Worm (Caenorhabditis elegans) whole organism, L2 larva: ENCODE data around the gene C35B1.8.
A peak's percentile ranks its signal among the peaks of the same experiment; 100 is the strongest.
"Not testable (repeated sequence)": the region's sequence is repeated elsewhere in the genome, so short reads cannot be mapped to it uniquely, and the experiment has no call there.

Source experiments
- F13H6.1 ChIP-seq: sonication (generic microtip); optimal IDR thresholded peaks from 2 replicates; lab custom pipeline; 2016; ENCODE audit warnings: missing genetic modification characterization, missing compliant biosample characterization
- Y55F3AM.14 ChIP-seq: fragments of 200-800 bp; sonication (Bioruptor generic); optimal IDR thresholded peaks from 2 replicates; lab custom pipeline; 2018; ENCODE audit warnings: mild to moderate bottlenecking, missing genetic modification characterization, missing compliant biosample characterization
- alr-1 ChIP-seq: fragments of 150-350 bp; optimal IDR thresholded peaks from 2 replicates; lab custom pipeline; 2014; ENCODE audit warnings: missing biosample characterization, missing genetic modification characterization
- blmp-1 ChIP-seq: sonication (generic microtip); optimal IDR thresholded peaks from 2 replicates; lab custom pipeline; 2017; ENCODE audit warnings: missing genetic modification characterization, mild to moderate bottlenecking, missing compliant biosample characterization, antibody characterized with exemption, moderate library complexity; ENCODE audit not compliant: insufficient read depth
- ceh-16 ChIP-seq: fragments of 150-350 bp; optimal IDR thresholded peaks from 2 replicates; lab custom pipeline; 2014; ENCODE audit warnings: missing biosample characterization, missing genetic modification characterization
- ceh-82 ChIP-seq: fragments of 150-350 bp; optimal IDR thresholded peaks from 2 replicates; lab custom pipeline; 2014; ENCODE audit warnings: missing biosample characterization, missing genetic modification characterization
- crh-2 ChIP-seq: sonication (generic microtip); optimal IDR thresholded peaks from 2 replicates; lab custom pipeline; 2017; ENCODE audit warnings: missing biosample characterization, missing genetic modification characterization
- dmd-4 ChIP-seq: sonication (generic microtip); optimal IDR thresholded peaks from 2 replicates; lab custom pipeline; 2017; ENCODE audit warnings: missing biosample characterization, missing genetic modification characterization
- egl-27 ChIP-seq: sonication (generic microtip); optimal IDR thresholded peaks from 3 replicates; lab custom pipeline; 2017; ENCODE audit warnings: missing biosample characterization, missing genetic modification reagents, missing genetic modification characterization
- elt-1 ChIP-seq: fragments of 150-350 bp; optimal IDR thresholded peaks from 2 replicates; lab custom pipeline; 2014; ENCODE audit warnings: missing biosample characterization, missing genetic modification characterization
- fos-1 ChIP-seq: fragments of 150-350 bp; optimal IDR thresholded peaks from 2 replicates; lab custom pipeline; 2014; ENCODE audit warnings: missing biosample characterization, missing genetic modification characterization
- lin-13 ChIP-seq: fragments of 150-350 bp; optimal IDR thresholded peaks from 2 replicates; lab custom pipeline; 2014; ENCODE audit warnings: missing biosample characterization, missing genetic modification reagents, missing genetic modification characterization
- lin-39 ChIP-seq: fragments of 150-350 bp; optimal IDR thresholded peaks from 2 replicates; lab custom pipeline; 2014; ENCODE audit warnings: missing biosample characterization, missing genetic modification reagents, missing genetic modification characterization
- lsy-2 ChIP-seq, 2 experiments: fragments of 150-350 bp in 1 of 2; sonication (generic microtip) in 1 of 2; optimal IDR thresholded peaks; 2 replicates each; lab custom pipeline; 2014 to 2017; ENCODE audit warnings: missing biosample characterization in 2 of 2, missing genetic modification characterization in 2 of 2
- mab-5 ChIP-seq: fragments of 150-350 bp; optimal IDR thresholded peaks from 2 replicates; lab custom pipeline; 2014; ENCODE audit warnings: missing biosample characterization, missing genetic modification characterization
- nhr-11 ChIP-seq: fragments of 150-350 bp; optimal IDR thresholded peaks from 2 replicates; lab custom pipeline; 2014; ENCODE audit warnings: missing biosample characterization, missing genetic modification characterization
- nhr-12 ChIP-seq: fragments of 150-350 bp; optimal IDR thresholded peaks from 2 replicates; lab custom pipeline; 2014; ENCODE audit warnings: missing biosample characterization, missing genetic modification characterization
- nhr-237 ChIP-seq: fragments of 150-350 bp; optimal IDR thresholded peaks from 2 replicates; lab custom pipeline; 2014; ENCODE audit warnings: missing biosample characterization, missing genetic modification characterization
- nhr-6 ChIP-seq: fragments of 150-350 bp; optimal IDR thresholded peaks from 2 replicates; lab custom pipeline; 2014; ENCODE audit warnings: missing biosample characterization, missing genetic modification characterization
- peb-1 ChIP-seq: fragments of 150-350 bp; optimal IDR thresholded peaks from 2 replicates; lab custom pipeline; 2014; ENCODE audit warnings: missing biosample characterization, missing genetic modification characterization
- sem-4 ChIP-seq: fragments of 150-350 bp; optimal IDR thresholded peaks from 2 replicates; lab custom pipeline; 2014; ENCODE audit warnings: missing biosample characterization, missing genetic modification reagents, missing genetic modification characterization
- skn-1 ChIP-seq: sonication (generic microtip); optimal IDR thresholded peaks from 2 replicates; lab custom pipeline; 2017; ENCODE audit warnings: missing biosample characterization, missing genetic modification characterization
- sma-3 ChIP-seq: sonication (generic microtip); optimal IDR thresholded peaks from 2 replicates; lab custom pipeline; 2016; ENCODE audit warnings: missing genetic modification reagents, missing genetic modification characterization, missing compliant biosample characterization
- sma-9 ChIP-seq, 2 experiments: fragments of 150-350 bp in 1 of 2; sonication (generic microtip) in 1 of 2; optimal IDR thresholded peaks; 2 replicates each; lab custom pipeline; 2014 to 2016; ENCODE audit warnings: missing genetic modification characterization in 2 of 2, mild to moderate bottlenecking in 1 of 2, missing biosample characterization in 1 of 2, missing compliant biosample characterization in 1 of 2, missing genetic modification reagents in 1 of 2, moderate library complexity in 1 of 2
- unc-39 ChIP-seq: fragments of 150-350 bp; optimal IDR thresholded peaks from 2 replicates; lab custom pipeline; 2014; ENCODE audit warnings: missing biosample characterization, missing genetic modification characterization
- unc-62 ChIP-seq: fragments of 150-350 bp; optimal IDR thresholded peaks from 2 replicates; lab custom pipeline; 2014; ENCODE audit warnings: missing biosample characterization, missing genetic modification reagents, missing genetic modification characterization
- zag-1 ChIP-seq: fragments of 150-350 bp; optimal IDR thresholded peaks from 2 replicates; lab custom pipeline; 2014; ENCODE audit warnings: missing biosample characterization, missing genetic modification characterization
- ztf-1 ChIP-seq: fragments of 200-800 bp; sonication (Bioruptor generic); conservative IDR thresholded peaks from 2 replicates; pipeline ENCODE4 v1.3.6; 2022; ENCODE audit warnings: missing genetic modification characterization, missing compliant biosample characterization
- ztf-11 ChIP-seq: sonication (generic microtip); optimal IDR thresholded peaks from 2 replicates; lab custom pipeline; 2017; ENCODE audit warnings: missing biosample characterization, missing genetic modification characterization

Gene C35B1.8

DNA sequence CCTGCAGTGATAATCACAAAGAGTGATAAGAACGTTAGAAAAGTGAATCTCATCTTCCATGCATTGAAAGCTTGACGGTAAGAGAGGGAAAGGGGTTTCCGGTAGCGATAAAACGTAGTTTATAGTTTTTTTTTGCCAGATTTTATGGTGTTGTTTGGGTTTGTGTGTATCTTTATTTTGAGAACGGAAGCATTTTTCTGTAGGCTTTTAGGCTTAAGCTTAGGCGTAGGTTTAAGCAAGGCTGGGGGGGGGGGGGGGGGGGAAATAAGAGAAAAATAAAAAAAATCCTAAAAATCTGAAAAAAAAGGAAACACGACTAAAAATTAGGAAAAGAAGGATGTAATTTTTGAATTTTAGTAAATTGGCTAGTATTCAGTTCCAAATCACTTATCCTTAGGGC is at the start of gene C35B1.8:
Gene C35B1.8 (minus strand): TSS at position 101 of the 400 bp plus-strand sequence.
- TF ChIP-seq mab-5 (tag; lab: Kevin White, UChicago), result no peak
- no peak for TF ChIP-seq dmd-4
- no peak for TF ChIP-seq crh-2 (tag; lab: Kevin White, UChicago)
- TF ChIP-seq alr-1 (tag; lab: Kevin White, UChicago), result no peak
- no peak for TF ChIP-seq elt-1 (tag; lab: Kevin White, UChicago)
- no peak for TF ChIP-seq skn-1 (tag; lab: Kevin White, UChicago)
- TF ChIP-seq nhr-237 (tag; lab: Kevin White, UChicago), result no peak
- no peak for TF ChIP-seq fos-1 (tag; lab: Kevin White, UChicago)
- no peak for TF ChIP-seq zag-1 (tag; lab: Kevin White, UChicago)

DNA sequence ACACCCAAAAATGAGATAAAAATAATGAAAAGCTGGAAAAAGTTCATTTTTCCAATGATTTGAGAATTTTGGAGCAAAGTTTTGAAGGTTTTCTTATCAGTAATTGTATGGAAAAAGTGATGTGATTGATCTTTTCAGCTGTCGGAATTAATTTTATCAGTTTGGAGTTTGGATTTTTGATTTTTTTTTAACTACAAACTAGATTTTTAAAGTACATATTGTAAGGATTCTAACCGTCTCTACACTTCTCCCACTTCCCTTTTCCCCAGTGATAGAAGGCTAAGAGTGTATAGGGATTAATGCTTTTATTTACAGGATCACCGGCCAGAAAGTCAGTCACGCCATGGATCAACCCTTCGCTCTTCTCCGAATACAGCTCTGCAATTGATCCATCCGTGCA is 46.9 kb upstream of the C35B1.8 start, which contains the start of gene F49F1.7:
Gene F49F1.7 (minus strand): TSS at position 101 of the 400 bp plus-strand sequence.
- not testable (repeated sequence) for TF ChIP-seq zag-1 (tag; lab: Kevin White, UChicago); ztf-1; ztf-11 (tag; lab: Kevin White, UChicago)

DNA sequence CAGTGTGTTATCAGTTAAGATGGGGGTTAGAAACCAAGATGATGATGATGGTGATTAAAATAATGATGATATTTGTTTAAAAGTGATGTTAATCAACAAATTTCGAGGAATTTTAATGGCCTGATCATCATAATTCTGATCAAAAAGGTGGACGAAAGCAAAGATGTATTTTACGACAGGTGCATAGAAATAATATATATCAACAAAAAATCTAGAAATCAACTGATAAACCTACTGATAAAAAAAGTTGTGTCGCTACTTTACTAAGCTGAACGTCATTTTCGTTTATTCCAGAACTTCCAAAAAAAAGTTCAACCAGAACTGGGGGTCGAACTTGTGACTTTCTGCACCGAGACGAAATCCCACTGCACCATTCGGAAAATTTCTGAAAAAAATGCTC is 44.3 kb upstream of the C35B1.8 start, which contains the start of gene mul-1:
Gene mul-1 (minus strand): TSS at position 84 of the 400 bp plus-strand sequence.
- no peak for TF ChIP-seq Y55F3AM.14 (GFP tag; lab: Kevin White, UChicago)
- TF ChIP-seq unc-39 (tag; lab: Kevin White, UChicago), result no peak
- no peak for TF ChIP-seq peb-1
- TF ChIP-seq fos-1 (tag; lab: Kevin White, UChicago), result no peak
- no peak for TF ChIP-seq ztf-11 (tag; lab: Kevin White, UChicago)
- TF ChIP-seq nhr-11, result no peak
- no peak for TF ChIP-seq ceh-16
- no peak for TF ChIP-seq F13H6.1 (tag; lab: Kevin White, UChicago)
- TF ChIP-seq nhr-6 (tag; lab: Kevin White, UChicago), result no peak
- TF ChIP-seq lin-13 (GFP tag; lab: Kevin White, UChicago), result no peak
- no peak for TF ChIP-seq blmp-1 (tag; lab: Kevin White, UChicago)
- TF ChIP-seq sma-3 (GFP tag; lab: Kevin White, UChicago), result no peak
- no peak for TF ChIP-seq nhr-12 (tag; lab: Kevin White, UChicago)
- TF ChIP-seq dmd-4, result no peak

DNA sequence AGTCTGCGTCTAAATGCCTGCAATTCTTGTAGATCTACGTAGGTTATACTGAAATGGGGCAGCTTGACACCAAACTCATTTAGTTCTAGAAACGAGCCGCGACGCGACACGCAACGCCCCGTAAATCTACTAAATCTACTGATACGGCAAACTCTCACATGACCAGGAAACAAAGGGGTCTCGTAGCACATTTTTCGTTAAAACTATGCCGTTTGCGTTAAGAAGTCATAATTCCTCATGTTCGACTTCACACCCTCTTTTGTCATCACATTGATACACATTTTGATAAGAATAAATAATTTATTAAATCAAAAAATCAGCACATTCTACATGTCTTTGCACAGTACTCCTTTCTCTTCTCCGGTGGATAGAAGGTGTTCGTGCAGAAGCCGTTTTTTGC is 42.3 kb upstream of the C35B1.8 start:
- no peak for TF ChIP-seq nhr-237 (tag; lab: Kevin White, UChicago)
- TF ChIP-seq sma-9 (GFP tag; optimal IDR thresholded peaks at IDR 0.05; lab: Kevin White, UChicago), result no peak
- no peak for TF ChIP-seq sma-9 (tag; optimal IDR thresholded peaks at IDR 0.05; lab: Kevin White, UChicago)
- TF ChIP-seq nhr-12 (tag; lab: Kevin White, UChicago), result no peak
- TF ChIP-seq Y55F3AM.14 (GFP tag; lab: Kevin White, UChicago), result no peak
- no peak for TF ChIP-seq sem-4 (tag; lab: Kevin White, UChicago)
- no peak for TF ChIP-seq alr-1 (tag; lab: Kevin White, UChicago)
- TF ChIP-seq unc-62, result no peak
- no peak for TF ChIP-seq fos-1 (tag; lab: Kevin White, UChicago)
- TF ChIP-seq blmp-1 (tag; lab: Kevin White, UChicago), result no peak

DNA sequence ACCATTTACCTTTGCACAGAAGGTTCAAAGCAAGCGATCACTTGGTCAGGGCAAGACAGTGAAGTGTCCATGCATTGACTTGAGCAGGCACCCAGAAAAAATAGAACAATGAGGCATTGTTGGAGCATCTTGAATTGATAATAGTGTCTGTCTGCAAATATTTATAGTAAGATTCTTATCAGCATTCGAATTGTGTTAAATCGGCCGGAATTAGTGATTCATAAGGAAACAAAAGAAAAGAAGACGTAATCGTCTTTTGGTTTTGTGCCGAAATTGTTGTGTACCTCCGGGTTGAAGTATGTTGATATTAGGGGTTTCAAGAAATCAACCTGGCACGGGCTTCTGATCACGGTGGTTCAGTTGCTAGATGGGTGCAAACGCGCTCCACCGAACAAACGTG is 41.5 kb upstream of the C35B1.8 start, which contains the start of gene F49F1.5:
Gene F49F1.5 (minus strand): TSS at position 153 of the 400 bp plus-strand sequence.
- no peak for TF ChIP-seq sem-4 (tag; lab: Kevin White, UChicago)

DNA sequence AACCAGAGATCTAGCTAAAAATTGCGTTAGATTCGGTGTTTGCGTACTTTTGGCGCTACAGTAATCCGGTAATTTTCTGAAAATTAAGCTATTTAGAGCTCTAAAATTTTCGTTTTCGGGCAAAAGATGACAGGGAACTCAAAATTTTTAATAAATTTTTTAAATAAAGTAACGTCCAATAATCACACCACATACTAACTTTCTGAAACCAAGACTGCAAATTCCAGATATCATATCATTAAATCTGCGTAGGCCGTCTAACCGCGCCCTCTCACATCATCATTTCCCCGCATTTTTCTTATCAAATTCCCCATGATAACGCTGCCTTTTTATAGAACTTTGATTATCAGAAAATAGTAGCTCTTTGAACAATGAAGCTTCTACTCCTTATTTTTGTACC is 38.6 kb upstream of the C35B1.8 start, which contains the start of gene drd-50:
Gene drd-50 (plus strand): TSS at position 301 of the 400 bp plus-strand sequence.
- TF ChIP-seq lin-39 (tag; lab: Kevin White, UChicago), result no peak
- peak; percentile 15 for TF ChIP-seq fos-1 (tag; lab: Kevin White, UChicago)

DNA sequence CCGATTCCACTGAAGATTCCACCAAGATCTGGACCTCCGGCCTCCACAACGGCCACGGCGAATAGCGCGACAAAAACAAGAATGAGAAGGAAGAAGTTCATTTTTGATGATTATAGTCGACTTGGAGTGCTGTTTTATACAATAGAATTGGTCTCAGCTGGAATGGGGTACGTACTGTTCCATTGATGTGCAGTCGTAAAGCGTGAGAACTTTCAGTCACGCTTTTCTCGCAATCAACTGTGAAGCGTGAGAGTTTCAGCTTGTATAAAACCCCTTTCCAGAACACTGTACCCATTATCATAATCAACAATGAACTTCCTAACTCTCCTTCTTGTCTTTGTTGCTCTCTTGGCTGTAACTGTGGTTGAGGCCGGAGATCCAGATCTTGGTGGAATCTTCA is 36.8 kb upstream of the C35B1.8 start, which contains the start of the genes F49F1.4 and F49F1.2:
Gene F49F1.4 (minus strand): TSS at position 101 of the 400 bp plus-strand sequence.
Gene F49F1.2 (plus strand): TSS at position 310 of the 400 bp plus-strand sequence.
- TF ChIP-seq egl-27 (no peak), dmd-4 (no peak), sma-9 (GFP tag; optimal IDR thresholded peaks at IDR 0.05; lab: Kevin White, UChicago) (no peak), sma-9 (tag; optimal IDR thresholded peaks at IDR 0.05; lab: Kevin White, UChicago) (no peak), unc-62 (no peak), lsy-2 (tag; optimal IDR thresholded peaks at IDR 0.05; lab: Kevin White, UChicago) (no peak), ceh-82 (tag; lab: Kevin White, UChicago) (no peak), nhr-12 (tag; lab: Kevin White, UChicago) (no peak), nhr-237 (tag; lab: Kevin White, UChicago) (no peak)
